Fruit fly (Drosophila melanogaster) whole organism, adult: Measurements from ENCODE around the gene CG10098.

Experiments
- CG1620 ChIP-seq: fragments of 200-800 bp; sonication (Bioruptor generic); optimal IDR thresholded peaks from 2 replicates; lab custom pipeline; 2016; ENCODE audit warnings: missing biosample characterization, missing genetic modification characterization
- Clk ChIP-seq: fragments of 200-800 bp; sonication (Bioruptor generic); optimal IDR thresholded peaks from 2 replicates; lab custom pipeline; 2017; ENCODE audit warnings: missing biosample characterization, missing genetic modification characterization
- kay ChIP-seq: fragments of 200-800 bp; sonication (Bioruptor generic); peaks from one replicate; lab custom pipeline; 2016; ENCODE audit warnings: missing biosample characterization, missing genetic modification characterization, borderline replicate concordance

dm6 chr3R:7087201-7087505, 37.2 kb upstream of the CG10098 start:
- TF ChIP-seq kay (GFP tag; lab: Kevin White, UChicago), result no peak
- TF ChIP-seq Clk (GFP tag; lab: Kevin White, UChicago), result no peak
- TF ChIP-seq CG1620 (GFP tag; lab: Kevin White, UChicago), result no peak
